Fruit fly (Drosophila melanogaster): ENCODE results near the gene CG42264.

CG42264 gene

dm6 chrX:5786559-5786958 lies 10.1 kb upstream of the CG42264 start (continued):
- TF ChIP-seq Med (GFP tag) (peak; percentile 41), Chrac-16 (GFP tag; optimal IDR thresholded peaks at IDR 0.05) (no peak), odd (GFP tag; optimal IDR thresholded peaks at IDR 0.05) (no peak), CG13894 (tag; optimal IDR thresholded peaks at IDR 0.05) (no peak), ERR (GFP tag; optimal IDR thresholded peaks at IDR 0.05) (no peak), gcm (GFP tag; optimal IDR thresholded peaks at IDR 0.05) (no peak), Hr39 (optimal IDR thresholded peaks at IDR 0.05) (no peak), CG11247 (GFP tag; IDR thresholded peaks at IDR 0.05) (no peak), CG14667 (GFP tag; IDR thresholded peaks at IDR 0.05) (no peak), CG13123 (GFP tag; optimal IDR thresholded peaks at IDR 0.05) (no peak), B-H1 (GFP tag; IDR thresholded peaks at IDR 0.05) (0 out of 3 replicates have a peak, but pooled peaks have one; percentile 11), CG11085 (GFP tag; IDR thresholded peaks at IDR 0.05) (no peak), peb (GFP tag; IDR thresholded peaks at IDR 0.05) (no peak), crp (GFP tag; optimal IDR thresholded peaks at IDR 0.05) (no peak), slp2 (GFP tag; optimal IDR thresholded peaks at IDR 0.05) (no peak), sd (tag; optimal IDR thresholded peaks at IDR 0.05) (no peak), cg (GFP tag; optimal IDR thresholded peaks at IDR 0.05) (no peak), Atf-2 (GFP tag; optimal IDR thresholded peaks at IDR 0.05) (no peak), ham (GFP tag; IDR thresholded peaks at IDR 0.05) (no peak), CG17328 (GFP tag; IDR thresholded peaks at IDR 0.05) (peak; percentile 10; the same call in 1 of the 2 replicates), CG5180 (GFP tag; optimal IDR thresholded peaks at IDR 0.05) (no peak), CG6813 (GFP tag; optimal IDR thresholded peaks at IDR 0.05) (no peak), CG6654 (GFP tag; optimal IDR thresholded peaks at IDR 0.05) (no peak), hb (GFP tag; IDR thresholded peaks at IDR 0.05; ENCODE audit: partially characterized antibody) (no peak), pnt (GFP tag; optimal IDR thresholded peaks at IDR 0.05) (no peak)

DNA sequence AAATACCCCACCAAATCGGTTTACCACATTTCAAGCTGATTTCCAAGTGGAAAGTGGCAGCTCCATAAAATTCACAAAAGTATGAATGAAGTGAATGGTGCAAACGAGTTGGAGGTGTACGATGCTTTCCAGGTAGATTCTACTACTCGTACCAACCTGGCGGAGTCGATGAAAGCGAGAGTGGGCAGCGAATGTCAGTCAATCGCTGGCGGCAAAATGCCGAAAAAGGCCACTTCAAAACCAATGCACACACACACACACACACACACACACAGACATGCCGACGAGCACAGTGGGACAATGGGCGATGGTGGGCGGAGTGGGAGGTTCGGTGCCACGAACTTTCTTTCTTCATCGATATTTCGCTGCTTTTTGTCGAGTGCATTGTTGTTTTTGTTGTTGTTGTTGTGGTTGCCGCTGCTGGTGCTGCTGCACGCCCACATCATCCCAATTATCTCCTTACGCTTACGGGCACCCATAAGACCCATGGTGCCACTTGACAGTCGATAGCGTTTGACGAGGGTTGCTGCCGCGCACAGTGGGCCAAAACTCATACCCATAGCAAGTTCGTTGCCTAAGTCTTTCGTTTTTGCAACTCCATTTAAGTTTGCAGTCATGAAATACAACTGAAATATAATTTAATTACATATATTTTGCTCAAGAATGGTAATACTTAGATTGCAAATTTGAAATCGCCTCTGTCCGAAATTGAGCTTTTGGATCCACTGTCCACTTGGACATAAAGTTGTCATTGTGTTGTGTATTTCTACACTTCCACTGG lies 7.0 kb upstream of the CG42264 start:
- TF ChIP-seq CG2678 (tag; optimal IDR thresholded peaks at IDR 0.05) (no peak), crp (GFP tag; optimal IDR thresholded peaks at IDR 0.05) (no peak), ac (GFP tag; optimal IDR thresholded peaks at IDR 0.05) (no peak), ash1 (GFP tag; optimal IDR thresholded peaks at IDR 0.05) (no peak), CG17802 (tag; optimal IDR thresholded peaks at IDR 0.05) (no peak), Spps (tag; optimal IDR thresholded peaks at IDR 0.05) (no peak), NK7.1 (GFP tag; optimal IDR thresholded peaks at IDR 0.05) (no peak), CG8924 (tag; optimal IDR thresholded peaks at IDR 0.05) (peak; percentile 25), usp (GFP tag; optimal IDR thresholded peaks at IDR 0.05) (no peak), HLH3B (GFP tag; IDR thresholded peaks at IDR 0.05) (peak; percentile 45), Nf-YA (GFP tag; IDR thresholded peaks at IDR 0.05) (no peak), prd (optimal IDR thresholded peaks at IDR 0.05) (no peak), prd (GFP tag; IDR thresholded peaks at IDR 0.05) (peak; percentile 55; the same call in 2 of the 3 replicates), CG13775 (GFP tag; optimal IDR thresholded peaks at IDR 0.05) (no peak), ap (GFP tag; IDR thresholded peaks at IDR 0.05) (no peak; the same call in 1 of the 2 replicates), CG11504 (tag; optimal IDR thresholded peaks at IDR 0.05) (peak; percentile 72), scrt (GFP tag; optimal IDR thresholded peaks at IDR 0.05) (no peak), CG10267 (tag; optimal IDR thresholded peaks at IDR 0.05) (peak; percentile 26), CG12299 (tag; optimal IDR thresholded peaks at IDR 0.05) (no peak), Dip2 (GFP tag; IDR thresholded peaks at IDR 0.05) (no peak), bigmax (GFP tag; optimal IDR thresholded peaks at IDR 0.05) (no peak), ssp (GFP tag; IDR thresholded peaks at IDR 0.05) (peak; percentile 27; the same call in 1 of the 2 replicates), trem (tag; optimal IDR thresholded peaks at IDR 0.05) (peak; percentile 9), CG13894 (tag; optimal IDR thresholded peaks at IDR 0.05) (no peak), Rx (GFP tag; IDR thresholded peaks at IDR 0.05) (peak; percentile 21; the same call in 1 of the 2 replicates), rib (GFP tag; IDR thresholded peaks at IDR 0.05) (no peak), slbo (GFP tag; IDR thresholded peaks at IDR 0.05) (no peak), sr (GFP tag; IDR thresholded peaks at IDR 0.05) (no peak)
